Worm (Caenorhabditis elegans) whole organism, L1 larva: ENCODE data around the gene ZK185.2.

Experiments used
- alr-1 ChIP-seq: fragments of 200-800 bp; sonication (Bioruptor generic); optimal IDR thresholded peaks from 2 replicates; lab custom pipeline; 2018; ENCODE audit warnings: borderline replicate concordance, mild to moderate bottlenecking, missing genetic modification characterization, missing compliant biosample characterization
- ama-1 ChIP-seq: fragments of 150-350 bp; optimal IDR thresholded peaks from 2 replicates; lab custom pipeline; 2014
- blmp-1 ChIP-seq: fragments of 150-350 bp; optimal IDR thresholded peaks from 2 replicates; lab custom pipeline; 2014; ENCODE audit warnings: missing biosample characterization, missing genetic modification characterization
- ceh-90 ChIP-seq: sonication (generic microtip); optimal IDR thresholded peaks from 2 replicates; lab custom pipeline; 2016; ENCODE audit warnings: missing genetic modification characterization, missing compliant biosample characterization
- efl-3 ChIP-seq: fragments of 200-800 bp; sonication (Bioruptor generic); optimal IDR thresholded peaks from 2 replicates; lab custom pipeline; 2018; ENCODE audit warnings: mild to moderate bottlenecking, missing genetic modification characterization, missing compliant biosample characterization
- elt-3 ChIP-seq, 6 experiments: fragments of 150-350 bp in 1 of 6; sonication (generic microtip); optimal IDR thresholded peaks; 2 replicates each; lab custom pipeline; 2017 to 2018; ENCODE audit warnings: missing biosample characterization in 6 of 6, missing genetic modification characterization in 6 of 6, inconsistent platforms in 1 of 6
- hlh-17 ChIP-seq: fragments of 200-800 bp; sonication (Bioruptor generic); optimal IDR thresholded peaks from 2 replicates; lab custom pipeline; 2018; ENCODE audit warnings: missing genetic modification characterization, mild to moderate bottlenecking, missing compliant biosample characterization, moderate library complexity, borderline replicate concordance
- jun-1 ChIP-seq: fragments of 150-350 bp; optimal IDR thresholded peaks from 2 replicates; lab custom pipeline; 2014; ENCODE audit warnings: missing biosample characterization, missing genetic modification reagents, missing genetic modification characterization
- lin-14 ChIP-seq: fragments of 200-800 bp; sonication (Bioruptor generic); optimal IDR thresholded peaks from 2 replicates; lab custom pipeline; 2018; ENCODE audit warnings: mild to moderate bottlenecking, missing genetic modification characterization, moderate library complexity, missing compliant biosample characterization
- mab-9 ChIP-seq: fragments of 200-800 bp; sonication (Bioruptor generic); IDR thresholded peaks from 2 replicates; pipeline ENCODE4 v1.3.6; 2022; ENCODE audit warnings: missing genetic modification reagents, missing genetic modification characterization, missing compliant biosample characterization
- mdl-1 ChIP-seq, 2 experiments: fragments of 150-350 bp; optimal IDR thresholded peaks; 2 replicates each; lab custom pipeline; 2014 to 2017; ENCODE audit warnings: missing biosample characterization in 2 of 2, missing genetic modification characterization in 2 of 2, inconsistent platforms in 1 of 2
- nhr-11 ChIP-seq: fragments of 150-350 bp; optimal IDR thresholded peaks from 2 replicates; lab custom pipeline; 2014; ENCODE audit warnings: missing biosample characterization, missing genetic modification characterization
- nhr-20 ChIP-seq: sonication (generic microtip); optimal IDR thresholded peaks from 2 replicates; lab custom pipeline; 2016; ENCODE audit warnings: mild to moderate bottlenecking, missing genetic modification characterization, missing compliant biosample characterization
- nhr-77 ChIP-seq: fragments of 150-350 bp; optimal IDR thresholded peaks from 2 replicates; lab custom pipeline; 2014; ENCODE audit warnings: missing biosample characterization, missing genetic modification characterization
- nhr-85 ChIP-seq: sonication (generic microtip); peaks from one replicate; lab custom pipeline; 2016; ENCODE audit warnings: missing genetic modification characterization, inconsistent platforms, missing compliant biosample characterization
- skn-1 ChIP-seq: fragments of 150-350 bp; optimal IDR thresholded peaks from 2 replicates; lab custom pipeline; 2014; ENCODE audit warnings: missing biosample characterization, missing genetic modification characterization
- sptf-1 ChIP-seq: fragments of 150-350 bp; optimal IDR thresholded peaks from 2 replicates; lab custom pipeline; 2014; ENCODE audit warnings: missing biosample characterization, missing genetic modification characterization
- tbx-2 ChIP-seq: sonication (generic microtip); optimal IDR thresholded peaks from 2 replicates; lab custom pipeline; 2016; ENCODE audit warnings: missing genetic modification characterization, missing compliant biosample characterization
- unc-86 ChIP-seq: sonication (generic microtip); optimal IDR thresholded peaks from 2 replicates; lab custom pipeline; 2016; ENCODE audit warnings: missing genetic modification characterization, missing compliant biosample characterization
- zip-4 ChIP-seq: fragments of 200-800 bp; sonication (Bioruptor generic); optimal IDR thresholded peaks from 2 replicates; lab custom pipeline; 2018; ENCODE audit warnings: mild to moderate bottlenecking, missing genetic modification characterization, moderate library complexity, missing compliant biosample characterization

ZK185.2 gene

ce11 chrIV:4585991-4586390, 49.6 kb downstream of the ZK185.2 start (continued):
- no peak for TF ChIP-seq hlh-17
- TF ChIP-seq zip-4 (GFP tag; lab: Kevin White, UChicago), result no peak
- no peak for TF ChIP-seq ama-1 (lab: Kevin White, UChicago)

- TF ChIP-seq nhr-85 (tag; lab: Kevin White, UChicago) (peak; percentile 12), ceh-90 (tag; lab: Kevin White, UChicago) (no peak), elt-3 (tag; optimal IDR thresholded peaks at IDR 0.05; lab: Kevin White, UChicago) (peak in 5 of 6 experiments; percentile 19 to 52 (median 47))
Observed at ce11 chrIV:4587532-4587931, 51.2 kb downstream of the ZK185.2 start.

DNA sequence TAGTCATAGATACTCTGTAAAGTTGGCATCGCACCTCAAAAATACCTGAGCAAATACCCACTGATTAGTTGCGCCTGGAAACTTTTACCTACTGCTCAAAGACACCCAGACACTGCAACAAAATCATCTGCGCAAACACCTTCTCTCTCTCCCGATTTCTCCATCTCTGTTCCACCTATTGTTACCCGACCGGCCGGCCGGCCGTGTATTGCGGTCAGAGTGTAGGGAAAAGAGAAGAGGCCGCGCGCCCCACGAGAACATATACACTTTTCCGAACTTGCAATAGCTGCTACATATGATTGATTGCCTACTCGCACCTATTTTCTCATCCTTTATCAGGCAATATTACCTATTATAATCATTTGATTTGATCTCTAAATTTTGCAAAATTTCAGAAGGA, 52.1 kb downstream of the ZK185.2 start:
- no peak for TF ChIP-seq tbx-2
- TF ChIP-seq blmp-1, result peak; percentile 64
- TF ChIP-seq zip-4 (GFP tag; lab: Kevin White, UChicago), result no peak
- peak; percentile 30 for TF ChIP-seq skn-1 (tag; lab: Kevin White, UChicago)
- TF ChIP-seq mdl-1 (tag; optimal IDR thresholded peaks at IDR 0.05; lab: Kevin White, UChicago), result no peak
- TF ChIP-seq alr-1 (tag; lab: Kevin White, UChicago), result no peak
- TF ChIP-seq lin-14, result peak; percentile 69
- peak; percentile 5 for TF ChIP-seq nhr-20 (tag; lab: Kevin White, UChicago)
- TF ChIP-seq sptf-1, result no peak
- TF ChIP-seq mab-9 (GFP tag; lab: Robert Waterston, UW), result no peak
- TF ChIP-seq nhr-77 (tag; lab: Kevin White, UChicago), result peak; percentile 16
- no peak for TF ChIP-seq unc-86
- TF ChIP-seq efl-3, result no peak
- no peak for TF ChIP-seq nhr-11 (tag; lab: Kevin White, UChicago)
- no peak for TF ChIP-seq jun-1 (tag; lab: Kevin White, UChicago)
- TF ChIP-seq elt-3 (tag; optimal IDR thresholded peaks at IDR 0.05; lab: Kevin White, UChicago), result peak in 1 of 6 experiments; percentile 12
